Fruit fly (Drosophila melanogaster) whole organism, adult: ENCODE measurements around the gene Alp11.

Experiments used
- CG11617 ChIP-seq: fragments of 200-800 bp; sonication (Bioruptor generic); optimal IDR thresholded peaks from 2 replicates; lab custom pipeline; 2017; ENCODE audit warnings: mild to moderate bottlenecking, missing biosample characterization, missing genetic modification reagents, missing genetic modification characterization
- CG12768 ChIP-seq: fragments of 200-800 bp; sonication (Bioruptor generic); optimal IDR thresholded peaks from 2 replicates; lab custom pipeline; 2017; ENCODE audit warnings: missing biosample characterization, missing genetic modification characterization, mild to moderate bottlenecking, moderate library complexity, missing genetic modification reagents
- CG14711 ChIP-seq: fragments of 200-800 bp; sonication (Bioruptor generic); optimal IDR thresholded peaks from 2 replicates; lab custom pipeline; 2018; ENCODE audit warnings: missing biosample characterization, mild to moderate bottlenecking, missing genetic modification characterization, moderate library complexity
- CG1620 ChIP-seq: fragments of 200-800 bp; sonication (Bioruptor generic); optimal IDR thresholded peaks from 2 replicates; lab custom pipeline; 2016; ENCODE audit warnings: missing biosample characterization, missing genetic modification characterization
- CG33017 ChIP-seq: fragments of 200-800 bp; sonication (Bioruptor generic); optimal IDR thresholded peaks from 2 replicates; lab custom pipeline; 2018; ENCODE audit warnings: missing biosample characterization, mild to moderate bottlenecking, missing genetic modification characterization, moderate library complexity
- CG5204 ChIP-seq: fragments of 200-800 bp; sonication (Bioruptor generic); optimal IDR thresholded peaks from 2 replicates; lab custom pipeline; 2016; ENCODE audit warnings: missing biosample characterization, missing genetic modification characterization
- CG7045 ChIP-seq: fragments of 200-800 bp; sonication (Bioruptor generic); optimal IDR thresholded peaks from 2 replicates; lab custom pipeline; 2017; ENCODE audit warnings: missing biosample characterization, mild to moderate bottlenecking, missing genetic modification characterization
- CG7101 ChIP-seq: fragments of 200-800 bp; sonication (Bioruptor generic); optimal IDR thresholded peaks from 2 replicates; lab custom pipeline; 2018; ENCODE audit warnings: missing biosample characterization, mild to moderate bottlenecking, missing genetic modification characterization, moderate library complexity
- Clk ChIP-seq: fragments of 200-800 bp; sonication (Bioruptor generic); optimal IDR thresholded peaks from 2 replicates; lab custom pipeline; 2017; ENCODE audit warnings: missing biosample characterization, missing genetic modification characterization
- Crg-1 ChIP-seq: fragments of 200-800 bp; sonication (Bioruptor generic); optimal IDR thresholded peaks from 2 replicates; lab custom pipeline; 2016; ENCODE audit warnings: missing biosample characterization, missing genetic modification characterization
- Hr96 ChIP-seq: fragments of 200-800 bp; sonication (Bioruptor generic); optimal IDR thresholded peaks from 2 replicates; lab custom pipeline; 2016; ENCODE audit warnings: missing biosample characterization, missing genetic modification characterization
- Mnt ChIP-seq: fragments of 200-800 bp; sonication (Bioruptor generic); optimal IDR thresholded peaks from 2 replicates; lab custom pipeline; 2016; ENCODE audit warnings: missing biosample characterization, mild to moderate bottlenecking, missing genetic modification characterization
- bab1 ChIP-seq: fragments of 200-800 bp; sonication (Bioruptor generic); optimal IDR thresholded peaks from 3 replicates; lab custom pipeline; 2019; ENCODE audit warnings: missing biosample characterization, mild to moderate bottlenecking, missing genetic modification characterization, moderate library complexity
- cic ChIP-seq: fragments of 200-800 bp; sonication (Bioruptor generic); optimal IDR thresholded peaks from 2 replicates; lab custom pipeline; 2017; ENCODE audit warnings: missing biosample characterization, mild to moderate bottlenecking, missing genetic modification characterization, moderate library complexity
- cnc ChIP-seq, 2 experiments: fragments of >200 bp; optimal IDR thresholded peaks; 2 replicates each; lab custom pipeline; 2017
- kay ChIP-seq: fragments of 200-800 bp; sonication (Bioruptor generic); peaks from one replicate; lab custom pipeline; 2016; ENCODE audit warnings: missing biosample characterization, missing genetic modification characterization, borderline replicate concordance
- ovo ChIP-seq: fragments of 200-800 bp; sonication (Bioruptor generic); optimal IDR thresholded peaks from 2 replicates; lab custom pipeline; 2016; ENCODE audit warnings: missing biosample characterization, missing genetic modification characterization
- pad ChIP-seq: fragments of 200-800 bp; sonication (Bioruptor generic); optimal IDR thresholded peaks from 3 replicates; lab custom pipeline; 2017; ENCODE audit warnings: missing biosample characterization, missing genetic modification characterization, mild to moderate bottlenecking, moderate library complexity, missing genetic modification reagents
- tj ChIP-seq: fragments of 200-800 bp; sonication (Bioruptor generic); optimal IDR thresholded peaks from 3 replicates; lab custom pipeline; 2017; ENCODE audit warnings: missing biosample characterization, mild to moderate bottlenecking, missing genetic modification characterization, moderate library complexity
- toe ChIP-seq: fragments of 200-800 bp; sonication (Bioruptor generic); optimal IDR thresholded peaks from 2 replicates; lab custom pipeline; 2016; ENCODE audit warnings: missing biosample characterization, missing genetic modification characterization

Gene Alp11

dm6 chrX:15594230-15594857 lies 6.8 kb downstream of the Alp11 start:
- TF ChIP-seq CG1620 (GFP tag; lab: Kevin White, UChicago) (peak; percentile 59), CG12768 (no peak), CG7101 (tag; lab: Kevin White, UChicago) (no peak), Mnt (GFP tag; lab: Kevin White, UChicago) (peak; percentile 4), CG33017 (tag; lab: Kevin White, UChicago) (no peak)

dm6 chrX:15599697-15600096 lies 12.2 kb downstream of the Alp11 start:
- TF ChIP-seq Clk (GFP tag; lab: Kevin White, UChicago) (no peak), bab1 (GFP tag; lab: Kevin White, UChicago) (no peak), toe (GFP tag; lab: Kevin White, UChicago) (no peak), kay (no peak), cnc (optimal IDR thresholded peaks at IDR 0.05; lab: Kevin White, UChicago) (no peak), Mnt (GFP tag; lab: Kevin White, UChicago) (no peak), CG11617 (GFP tag; lab: Kevin White, UChicago) (no peak), CG14711 (no peak), CG7045 (no peak), Hr96 (GFP tag; lab: Kevin White, UChicago) (no peak), cic (no peak), CG5204 (no peak)

dm6 chrX:15601285-15601684 lies 13.8 kb downstream of the Alp11 start:
- no peak for TF ChIP-seq CG12768

DNA sequence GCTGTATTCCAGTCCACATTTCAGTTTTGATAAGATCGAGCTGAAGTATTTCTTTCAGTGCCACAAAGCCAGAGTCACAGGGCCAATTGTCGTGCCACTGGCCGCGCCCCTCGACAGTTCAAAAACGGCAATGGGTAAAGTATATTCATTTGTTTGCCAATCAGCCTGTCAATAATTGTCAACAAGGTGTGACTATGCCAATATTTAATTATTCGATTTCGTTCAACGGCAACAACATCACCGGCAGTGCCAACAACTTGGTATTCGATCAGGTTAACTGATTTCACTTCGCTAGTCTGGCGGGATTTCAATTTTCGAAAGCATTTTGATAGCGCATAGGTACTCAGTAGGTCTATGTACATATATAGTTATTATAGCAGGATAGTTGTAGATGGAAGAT lies 14.9 kb downstream of the Alp11 start:
- TF ChIP-seq pad (GFP tag; lab: Kevin White, UChicago) (no peak), Hr96 (GFP tag; lab: Kevin White, UChicago) (no peak), tj (GFP tag; lab: Kevin White, UChicago) (no peak), cic (no peak), toe (GFP tag; lab: Kevin White, UChicago) (no peak), CG14711 (no peak), CG33017 (tag; lab: Kevin White, UChicago) (no peak), Crg-1 (no peak), CG5204 (no peak), CG11617 (GFP tag; lab: Kevin White, UChicago) (no peak), Mnt (GFP tag; lab: Kevin White, UChicago) (no peak), kay (no peak), CG7101 (tag; lab: Kevin White, UChicago) (peak; percentile 18), bab1 (GFP tag; lab: Kevin White, UChicago) (no peak), ovo (peak; percentile 23), CG12768 (no peak)

DNA sequence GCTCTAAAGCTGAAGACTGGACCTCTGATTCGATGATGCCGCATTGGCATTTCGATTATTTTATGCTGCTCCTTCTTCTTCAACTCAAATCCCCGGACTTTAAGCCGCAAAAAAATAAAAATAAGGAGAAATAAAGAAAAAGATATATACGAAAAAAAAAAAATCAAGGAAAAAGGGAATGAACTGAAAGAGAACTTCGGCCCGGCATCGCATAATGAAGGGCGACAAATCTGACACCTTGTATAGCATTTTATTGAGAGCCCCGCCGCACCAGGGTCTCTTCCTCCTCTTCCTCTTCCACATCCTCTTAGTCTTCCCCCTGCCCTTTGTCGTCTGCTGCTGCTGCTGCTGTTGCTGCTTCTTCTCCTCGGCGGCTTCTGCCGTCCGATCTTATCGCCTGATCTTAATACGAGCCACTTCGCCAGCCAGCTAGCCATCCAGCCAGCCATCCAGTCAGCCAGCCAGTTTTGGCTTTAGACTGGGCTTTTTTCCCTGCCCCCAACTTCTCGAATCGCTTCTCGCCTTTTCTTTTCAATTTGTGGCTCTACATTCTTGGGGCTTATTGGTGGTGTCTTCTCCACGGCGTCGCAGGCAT lies 21.3 kb downstream of the Alp11 start:
- TF ChIP-seq CG7045 (no peak), kay (no peak), CG11617 (GFP tag; lab: Kevin White, UChicago) (no peak), CG7101 (tag; lab: Kevin White, UChicago) (no peak), bab1 (GFP tag; lab: Kevin White, UChicago) (no peak)

dm6 chrX:15609351-15609750 lies 21.8 kb downstream of the Alp11 start:
- TF ChIP-seq pad (GFP tag; lab: Kevin White, UChicago) (no peak), toe (GFP tag; lab: Kevin White, UChicago) (no peak), CG1620 (GFP tag; lab: Kevin White, UChicago) (no peak), CG7045 (no peak), CG33017 (tag; lab: Kevin White, UChicago) (no peak), CG11617 (GFP tag; lab: Kevin White, UChicago) (no peak), CG7101 (tag; lab: Kevin White, UChicago) (no peak), kay (no peak), cic (no peak)

DNA sequence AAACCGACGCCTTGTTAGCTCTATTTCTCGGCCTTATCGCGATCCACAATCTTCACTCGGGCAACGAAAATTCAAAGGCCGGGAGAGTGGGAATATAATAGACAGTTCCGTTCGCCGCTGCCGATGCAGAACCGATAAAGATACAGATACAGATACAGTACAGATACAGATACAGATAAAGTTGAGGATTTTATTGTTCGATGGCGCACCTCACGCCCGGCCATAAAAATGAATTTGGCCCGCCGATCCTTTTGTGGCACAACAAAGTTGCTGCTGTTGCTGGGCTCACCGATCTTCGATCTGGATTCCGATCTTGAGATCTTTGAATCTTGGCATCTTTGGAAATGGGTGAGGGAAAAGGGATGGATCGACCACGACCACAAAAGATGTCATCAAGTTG lies 22.6 kb downstream of the Alp11 start:
- TF ChIP-seq CG12768: no peak
- TF ChIP-seq ovo: no peak
- TF ChIP-seq kay: no peak

- no peak for TF ChIP-seq tj (GFP tag; lab: Kevin White, UChicago)
- TF ChIP-seq toe (GFP tag; lab: Kevin White, UChicago): no peak
- no peak for TF ChIP-seq CG1620 (GFP tag; lab: Kevin White, UChicago)
- no peak for TF ChIP-seq Hr96 (GFP tag; lab: Kevin White, UChicago)
- TF ChIP-seq CG33017 (tag; lab: Kevin White, UChicago): no peak
- no peak for TF ChIP-seq Mnt (GFP tag; lab: Kevin White, UChicago)
- TF ChIP-seq CG12768: no peak
- no peak for TF ChIP-seq Crg-1
- TF ChIP-seq cnc (optimal IDR thresholded peaks at IDR 0.05; lab: Kevin White, UChicago): no peak
- no peak for TF ChIP-seq ovo
- no peak for TF ChIP-seq CG5204
- no peak for TF ChIP-seq kay
- TF ChIP-seq cic: no peak
- no peak for TF ChIP-seq pad (GFP tag; lab: Kevin White, UChicago)
- TF ChIP-seq CG11617 (GFP tag; lab: Kevin White, UChicago): no peak
- TF ChIP-seq bab1 (GFP tag; lab: Kevin White, UChicago): no peak
- no peak for TF ChIP-seq Clk (GFP tag; lab: Kevin White, UChicago)
These were observed 23.4 kb downstream of the Alp11 start for dm6 chrX:15610957-15611356.
